Worm (Caenorhabditis elegans): Measurements from ENCODE around the gene F35C11.3.

Gene F35C11.3

ce11 chrII:8267679-8268078, 21.1 kb downstream of the F35C11.3 start:
- TF ChIP-seq elt-3 (tag; optimal IDR thresholded peaks at IDR 0.05) (no peak), lin-32 (GFP tag; optimal IDR thresholded peaks at IDR 0.05) (no peak), nhr-2 (tag; optimal IDR thresholded peaks at IDR 0.05) (no peak), nhr-76 (tag; optimal IDR thresholded peaks at IDR 0.05) (no peak), mls-2 (tag; optimal IDR thresholded peaks at IDR 0.05) (no peak), flh-1 (GFP tag; optimal IDR thresholded peaks at IDR 0.05) (no peak), hlh-1 (tag; optimal IDR thresholded peaks at IDR 0.05) (no peak), elt-1 (tag; optimal IDR thresholded peaks at IDR 0.05; ENCODE audit: borderline replicate concordance, insufficient read depth) (no peak), blmp-1 (tag; optimal IDR thresholded peaks at IDR 0.05) (no peak), ceh-83 (GFP tag; optimal IDR thresholded peaks at IDR 0.05) (no peak), unc-120 (tag; optimal IDR thresholded peaks at IDR 0.05; ENCODE audit: poor library complexity, severe bottlenecking) (no peak), nhr-237 (tag; optimal IDR thresholded peaks at IDR 0.05) (no peak), drap-1 (GFP tag; optimal IDR thresholded peaks at IDR 0.05) (no peak), mep-1 (tag; optimal IDR thresholded peaks at IDR 0.05) (no peak), sem-2 (GFP tag; optimal IDR thresholded peaks at IDR 0.05) (no peak), ceh-43 (GFP tag; optimal IDR thresholded peaks at IDR 0.05) (no peak), unc-39 (tag; optimal IDR thresholded peaks at IDR 0.05) (no peak)

ce11 chrII:8269351-8269750, 22.8 kb downstream of the F35C11.3 start, which contains the start of gene K01C8.2:
Gene K01C8.2 (minus strand): TSS chrII:8269451.
- TF ChIP-seq flh-1 (GFP tag; optimal IDR thresholded peaks at IDR 0.05) (no peak), mab-5 (tag; optimal IDR thresholded peaks at IDR 0.05) (no peak), unc-120 (tag; optimal IDR thresholded peaks at IDR 0.05; ENCODE audit: poor library complexity, severe bottlenecking) (no peak), lin-32 (GFP tag; optimal IDR thresholded peaks at IDR 0.05) (no peak), drap-1 (GFP tag; optimal IDR thresholded peaks at IDR 0.05) (no peak), unc-39 (tag; optimal IDR thresholded peaks at IDR 0.05) (no peak), tbx-8 (GFP tag; optimal IDR thresholded peaks at IDR 0.05) (no peak), nhr-237 (tag; optimal IDR thresholded peaks at IDR 0.05) (no peak), unc-62 (GFP tag; optimal IDR thresholded peaks at IDR 0.05) (no peak), nhr-2 (tag; optimal IDR thresholded peaks at IDR 0.05) (no peak), nhr-28 (tag; optimal IDR thresholded peaks at IDR 0.05) (no peak), cnd-1 (tag; optimal IDR thresholded peaks at IDR 0.05) (no peak), elt-1 (tag; optimal IDR thresholded peaks at IDR 0.05; ENCODE audit: borderline replicate concordance, insufficient read depth) (no peak), nhr-76 (tag; optimal IDR thresholded peaks at IDR 0.05) (no peak), lin-13 (tag; optimal IDR thresholded peaks at IDR 0.05) (no peak)

DNA sequence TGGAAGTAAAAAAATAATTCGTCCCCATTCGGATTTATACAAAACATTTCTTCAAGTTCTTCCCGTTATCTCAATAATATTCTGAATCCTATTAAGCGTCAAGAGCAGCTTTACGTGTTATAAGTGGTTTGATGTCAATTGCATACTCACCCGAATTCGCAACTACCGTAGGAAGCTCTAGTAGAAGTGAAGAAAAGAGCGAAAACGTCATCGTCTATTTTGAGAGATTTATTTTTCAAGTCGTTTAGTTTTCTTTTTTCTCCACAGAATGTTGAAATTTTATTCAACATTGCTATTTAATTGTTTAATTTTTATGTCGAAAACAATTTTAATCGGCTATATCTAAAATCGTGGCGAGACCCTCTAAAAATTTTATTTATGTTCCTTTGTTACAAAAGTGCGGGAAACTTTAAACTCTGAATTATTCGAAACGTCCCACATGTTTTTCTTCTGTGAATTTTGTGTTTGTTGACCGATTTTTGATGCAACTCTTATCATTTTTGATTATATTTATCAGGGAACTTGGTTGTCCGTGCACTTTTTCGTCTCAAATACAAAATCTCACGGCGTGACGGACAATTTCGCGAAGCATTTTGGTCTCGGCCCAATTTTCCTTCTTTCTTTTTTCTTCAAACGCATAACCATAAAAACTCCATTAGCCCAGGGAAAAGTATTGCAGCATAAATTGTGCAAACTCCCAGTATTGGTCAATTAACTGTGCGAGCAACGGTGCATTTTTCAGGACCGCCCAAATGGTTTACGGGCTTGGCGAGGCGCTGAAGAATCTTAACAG, 23.5 kb downstream of the F35C11.3 start, which contains the start of gene tdc-1:
tdc-1 (plus strand) TSS at position 743 of the 793 bp plus-strand sequence.
- no peak for TF ChIP-seq ham-2 (GFP tag; optimal IDR thresholded peaks at IDR 0.05)
- TF ChIP-seq unc-120 (tag; optimal IDR thresholded peaks at IDR 0.05; ENCODE audit: poor library complexity, severe bottlenecking): no peak
- TF ChIP-seq nhr-76 (tag; optimal IDR thresholded peaks at IDR 0.05): no peak
- no peak for TF ChIP-seq M03D4.4 (tag; optimal IDR thresholded peaks at IDR 0.05)
- TF ChIP-seq lin-32 (GFP tag; optimal IDR thresholded peaks at IDR 0.05): no peak
- no peak for TF ChIP-seq cnd-1 (tag; optimal IDR thresholded peaks at IDR 0.05)
- TF ChIP-seq ceh-83 (GFP tag; optimal IDR thresholded peaks at IDR 0.05): no peak
- no peak for TF ChIP-seq ceh-43 (GFP tag; optimal IDR thresholded peaks at IDR 0.05)

DNA sequence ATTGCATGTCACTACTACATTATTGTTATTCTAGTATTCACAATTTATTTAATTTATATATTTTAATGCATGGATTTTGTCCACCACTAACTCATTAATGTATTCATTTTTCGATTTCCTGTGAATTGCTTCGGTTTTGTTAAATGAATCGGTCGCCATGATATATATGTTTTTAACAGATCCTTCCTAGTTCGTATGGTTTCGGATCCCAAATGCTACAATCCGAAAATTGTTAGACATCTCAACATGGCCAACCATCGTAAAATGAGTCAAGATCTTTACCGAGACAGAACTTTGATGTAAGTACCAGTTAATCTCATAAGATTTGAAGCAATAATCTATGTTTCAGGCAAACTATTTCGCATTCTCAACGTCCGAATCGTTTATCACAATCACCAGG, 26.5 kb downstream of the F35C11.3 start:
- TF ChIP-seq ham-2 (GFP tag; optimal IDR thresholded peaks at IDR 0.05) (no peak), ztf-11 (tag; optimal IDR thresholded peaks at IDR 0.05) (no peak), pha-4 (tag; optimal IDR thresholded peaks at IDR 0.05) (no peak), zip-8 (tag; optimal IDR thresholded peaks at IDR 0.05) (no peak), sptf-1 (tag; optimal IDR thresholded peaks at IDR 0.05) (no peak), elt-1 (tag; optimal IDR thresholded peaks at IDR 0.05; ENCODE audit: borderline replicate concordance, insufficient read depth) (no peak), elt-3 (tag; optimal IDR thresholded peaks at IDR 0.05) (no peak), lin-32 (GFP tag; optimal IDR thresholded peaks at IDR 0.05) (no peak), lsy-2 (tag; optimal IDR thresholded peaks at IDR 0.05) (no peak), ceh-83 (GFP tag; optimal IDR thresholded peaks at IDR 0.05) (no peak), unc-120 (tag; optimal IDR thresholded peaks at IDR 0.05; ENCODE audit: poor library complexity, severe bottlenecking) (no peak), flh-1 (GFP tag; optimal IDR thresholded peaks at IDR 0.05) (no peak)
